Worm (Caenorhabditis elegans) whole organism, L1 larva: ENCODE results near the gene ras-2.
A peak's percentile ranks its signal among the peaks of the same experiment; 100 is the strongest.
"Not testable (repeated sequence)": the region's sequence is repeated elsewhere in the genome, so short reads cannot be mapped to it uniquely, and the experiment has no call there.

Source experiments
- C04F5.9 ChIP-seq: sonication (generic microtip); optimal IDR thresholded peaks from 2 replicates; lab custom pipeline; 2016; ENCODE audit warnings: missing genetic modification characterization, missing compliant biosample characterization
- C16A3.4 ChIP-seq: fragments of 150-350 bp; optimal IDR thresholded peaks from 2 replicates; lab custom pipeline; 2014; ENCODE audit warnings: missing biosample characterization, missing genetic modification characterization
- F16B12.6 ChIP-seq: fragments of 150-350 bp; optimal IDR thresholded peaks from 2 replicates; lab custom pipeline; 2014; ENCODE audit warnings: missing biosample characterization, missing genetic modification characterization
- aha-1 ChIP-seq: fragments of 150-350 bp; optimal IDR thresholded peaks from 2 replicates; lab custom pipeline; 2014; ENCODE audit warnings: missing biosample characterization, missing genetic modification characterization
- aly-2 ChIP-seq: fragments of 150-350 bp; optimal IDR thresholded peaks from 2 replicates; lab custom pipeline; 2014; ENCODE audit warnings: missing biosample characterization, missing genetic modification characterization
- blmp-1 ChIP-seq: fragments of 150-350 bp; optimal IDR thresholded peaks from 2 replicates; lab custom pipeline; 2014; ENCODE audit warnings: missing biosample characterization, missing genetic modification characterization
- ceh-8 ChIP-seq: fragments of 200-800 bp; sonication (Bioruptor generic); optimal IDR thresholded peaks from 2 replicates; lab custom pipeline; 2018; ENCODE audit warnings: mild to moderate bottlenecking, missing genetic modification characterization, moderate library complexity, missing compliant biosample characterization
- dpl-1 ChIP-seq, 3 experiments: fragments of 150-350 bp in 2 of 3; sonication (generic microtip) in 1 of 3; optimal IDR thresholded peaks; 2 replicates each; lab custom pipeline; 2014 to 2017; ENCODE audit warnings: missing biosample characterization in 3 of 3, missing genetic modification characterization in 3 of 3, missing genetic modification reagents in 3 of 3
- efl-1 ChIP-seq, 4 experiments: fragments of 150-350 bp; optimal IDR thresholded peaks in 3 of 4; peaks in 1 of 4; 1 replicate in 1 of 4; 2 replicates in 3 of 4; lab custom pipeline; 2014; ENCODE audit warnings: missing biosample characterization in 2 of 4, missing genetic modification characterization in 2 of 4, missing genetic modification reagents in 2 of 4
- egl-13 ChIP-seq: sonication (generic microtip); optimal IDR thresholded peaks from 2 replicates; lab custom pipeline; 2016; ENCODE audit warnings: missing genotype, missing genetic modification reagents, missing genetic modification characterization, missing compliant biosample characterization
- elt-2 ChIP-seq: sonication (generic microtip); optimal IDR thresholded peaks from 2 replicates; lab custom pipeline; 2016; ENCODE audit warnings: missing genetic modification characterization, mild to moderate bottlenecking, inconsistent platforms, missing compliant biosample characterization, missing genetic modification reagents
- elt-3 ChIP-seq, 6 experiments: fragments of 150-350 bp in 1 of 6; sonication (generic microtip); optimal IDR thresholded peaks; 2 replicates each; lab custom pipeline; 2017 to 2018; ENCODE audit warnings: missing biosample characterization in 6 of 6, missing genetic modification characterization in 6 of 6, inconsistent platforms in 1 of 6
- ets-5 ChIP-seq: fragments of 200-800 bp; sonication (Bioruptor generic); IDR thresholded peaks from 2 replicates; pipeline ENCODE4 v1.3.6; 2022; ENCODE audit warnings: missing genetic modification characterization, missing compliant biosample characterization
- fkh-4 ChIP-seq: sonication (generic microtip); optimal IDR thresholded peaks from 2 replicates; lab custom pipeline; 2016; ENCODE audit warnings: missing compliant biosample characterization, missing genetic modification characterization, borderline replicate concordance
- fkh-8 ChIP-seq: sonication (generic microtip); optimal IDR thresholded peaks from 2 replicates; lab custom pipeline; 2016; ENCODE audit warnings: mild to moderate bottlenecking, missing genetic modification characterization, missing compliant biosample characterization
- hlh-4 ChIP-seq: sonication (generic microtip); optimal IDR thresholded peaks from 2 replicates; lab custom pipeline; 2016; ENCODE audit warnings: mild to moderate bottlenecking, missing genetic modification characterization, missing compliant biosample characterization
- irx-1 ChIP-seq: sonication (generic microtip); optimal IDR thresholded peaks from 2 replicates; lab custom pipeline; 2016; ENCODE audit warnings: missing genetic modification characterization, missing compliant biosample characterization
- lin-13 ChIP-seq: fragments of 150-350 bp; optimal IDR thresholded peaks from 2 replicates; lab custom pipeline; 2014; ENCODE audit warnings: missing biosample characterization, missing genetic modification reagents, missing genetic modification characterization
- lin-14 ChIP-seq: fragments of 200-800 bp; sonication (Bioruptor generic); optimal IDR thresholded peaks from 2 replicates; lab custom pipeline; 2018; ENCODE audit warnings: mild to moderate bottlenecking, missing genetic modification characterization, moderate library complexity, missing compliant biosample characterization
- lin-35 ChIP-seq, 2 experiments: fragments of 150-350 bp; optimal IDR thresholded peaks; 2 replicates each; lab custom pipeline; 2014; ENCODE audit warnings: missing biosample characterization in 2 of 2, missing genetic modification characterization in 2 of 2, missing genetic modification reagents in 2 of 2
- lsy-2 ChIP-seq, 2 experiments: fragments of 150-350 bp; optimal IDR thresholded peaks; 2 replicates each; lab custom pipeline; 2014; ENCODE audit warnings: missing biosample characterization in 2 of 2, missing genetic modification characterization in 2 of 2
- mdl-1 ChIP-seq, 2 experiments: fragments of 150-350 bp; optimal IDR thresholded peaks; 2 replicates each; lab custom pipeline; 2014 to 2017; ENCODE audit warnings: missing biosample characterization in 2 of 2, missing genetic modification characterization in 2 of 2, inconsistent platforms in 1 of 2
- mef-2 ChIP-seq: fragments of 150-350 bp; optimal IDR thresholded peaks from 2 replicates; lab custom pipeline; 2014; ENCODE audit warnings: missing biosample characterization, missing genetic modification characterization
- nhr-71 ChIP-seq: sonication (generic microtip); optimal IDR thresholded peaks from 2 replicates; lab custom pipeline; 2016; ENCODE audit warnings: mild to moderate bottlenecking, missing genetic modification characterization, moderate library complexity, missing compliant biosample characterization
- nhr-84 ChIP-seq: sonication (generic microtip); optimal IDR thresholded peaks from 2 replicates; lab custom pipeline; 2017; ENCODE audit warnings: missing biosample characterization, missing genetic modification characterization
- pax-3 ChIP-seq: fragments of 200-800 bp; sonication (Bioruptor generic); optimal IDR thresholded peaks from 2 replicates; lab custom pipeline; 2018; ENCODE audit warnings: mild to moderate bottlenecking, missing genetic modification characterization, moderate library complexity, missing compliant biosample characterization
- pqm-1 ChIP-seq: sonication (generic microtip); optimal IDR thresholded peaks from 3 replicates; lab custom pipeline; 2017; ENCODE audit warnings: missing biosample characterization, missing genetic modification characterization
- rnt-1 ChIP-seq: sonication (generic microtip); optimal IDR thresholded peaks from 2 replicates; lab custom pipeline; 2016; ENCODE audit warnings: mild to moderate bottlenecking, missing genetic modification characterization, moderate library complexity, missing compliant biosample characterization
- snu-23 ChIP-seq: sonication (generic microtip); optimal IDR thresholded peaks from 2 replicates; lab custom pipeline; 2016; ENCODE audit warnings: missing genetic modification characterization, missing compliant biosample characterization
- tbx-2 ChIP-seq: sonication (generic microtip); optimal IDR thresholded peaks from 2 replicates; lab custom pipeline; 2016; ENCODE audit warnings: missing genetic modification characterization, missing compliant biosample characterization
- unc-130 ChIP-seq: fragments of 150-350 bp; optimal IDR thresholded peaks from 2 replicates; lab custom pipeline; 2017; ENCODE audit warnings: missing biosample characterization, missing genetic modification characterization, inconsistent platforms
- unc-86 ChIP-seq: sonication (generic microtip); optimal IDR thresholded peaks from 2 replicates; lab custom pipeline; 2016; ENCODE audit warnings: missing genetic modification characterization, missing compliant biosample characterization
- unc-98 ChIP-seq: fragments of 200-800 bp; sonication (Bioruptor generic); IDR thresholded peaks from 2 replicates; pipeline ENCODE4 v1.3.6; 2022; ENCODE audit warnings: missing genetic modification characterization, missing compliant biosample characterization
- vab-15 ChIP-seq: sonication (generic microtip); optimal IDR thresholded peaks from 2 replicates; lab custom pipeline; 2017; ENCODE audit warnings: missing genotype, mild to moderate bottlenecking, missing genetic modification characterization, missing compliant biosample characterization
- zag-1 ChIP-seq: fragments of 150-350 bp; optimal IDR thresholded peaks from 2 replicates; lab custom pipeline; 2014; ENCODE audit warnings: missing biosample characterization, missing genetic modification characterization
- ztf-11 ChIP-seq, 2 experiments: sonication (generic microtip); optimal IDR thresholded peaks; 2 replicates each; lab custom pipeline; 2016 to 2017; ENCODE audit warnings: missing genetic modification characterization in 2 of 2, missing biosample characterization in 1 of 2, missing compliant biosample characterization in 1 of 2

Gene ras-2

ce11 chrIII:4748666-4749065 is 8.8 kb upstream of the ras-2 start:
- no peak for TF ChIP-seq mef-2
- no peak for TF ChIP-seq efl-1 (optimal IDR thresholded peaks at IDR 0.05; lab: Kevin White, UChicago)
- TF ChIP-seq efl-1 (GFP tag; optimal IDR thresholded peaks at IDR 0.05 in 1 of 2; lab: Kevin White, UChicago): peak in 1 of 2 experiments; percentile 10
- TF ChIP-seq, all 84 proteins: peak for 1

ce11 chrIII:4748109-4748508 is 8.2 kb upstream of the ras-2 start, which contains the start of gene col-89:
Gene col-89, plus strand, starts transcription at chrIII:4748127.
- no peak for TF ChIP-seq tbx-2
- no peak for TF ChIP-seq efl-1 (optimal IDR thresholded peaks at IDR 0.05; lab: Kevin White, UChicago)
- peak in 1 of 2 experiments; percentile 66 for TF ChIP-seq efl-1 (GFP tag; optimal IDR thresholded peaks at IDR 0.05 in 1 of 2; lab: Kevin White, UChicago)
- TF ChIP-seq nhr-71: no peak

- TF ChIP-seq aha-1 (tag; lab: Kevin White, UChicago) (no peak), ztf-11 (tag; optimal IDR thresholded peaks at IDR 0.05; lab: Kevin White, UChicago) (no peak), unc-98 (no peak)
These were observed 6.1 kb upstream of the ras-2 start, which contains the start of gene F17C8.6 for ce11 chrIII:4745934-4746333. Gene F17C8.6, minus strand, starts transcription at chrIII:4746034.

- not testable (repeated sequence) for TF ChIP-seq hlh-4 (tag; lab: Kevin White, UChicago); zag-1 (tag; lab: Kevin White, UChicago); fkh-4
These were observed 2.7 kb upstream of the ras-2 start, which contains the start of gene twk-6 for ce11 chrIII:4742620-4743019. Gene twk-6, plus strand, starts transcription at chrIII:4742920.

ce11 chrIII:4740820-4741219 is 945 bp upstream of the ras-2 start:
- TF ChIP-seq aly-2 (tag; lab: Kevin White, UChicago) (no peak), pqm-1 (tag; lab: Kevin White, UChicago) (no peak), unc-130 (no peak), ets-5 (GFP tag; lab: Robert Waterston, UW) (no peak), F16B12.6 (tag; lab: Kevin White, UChicago) (no peak), ceh-8 (GFP tag; lab: Kevin White, UChicago) (no peak), pax-3 (tag; lab: Kevin White, UChicago) (no peak), lsy-2 (tag; optimal IDR thresholded peaks at IDR 0.05; lab: Kevin White, UChicago) (peak in 1 of 2 experiments; percentile 31), lin-14 (GFP tag; lab: Kevin White, UChicago) (peak; percentile 69), efl-1 (optimal IDR thresholded peaks at IDR 0.05; lab: Kevin White, UChicago) (no peak), efl-1 (GFP tag; optimal IDR thresholded peaks at IDR 0.05 in 1 of 2; lab: Kevin White, UChicago) (peak in 1 of 2 experiments; percentile 87), blmp-1 (tag; lab: Kevin White, UChicago) (peak; percentile 67), nhr-71 (peak; percentile 3), unc-86 (tag; lab: Kevin White, UChicago) (no peak), vab-15 (tag; lab: Kevin White, UChicago) (no peak), snu-23 (peak; percentile 42), C16A3.4 (tag; lab: Kevin White, UChicago) (peak; percentile 1), nhr-84 (no peak), elt-2 (no peak), hlh-4 (tag; lab: Kevin White, UChicago) (no peak), irx-1 (tag; lab: Kevin White, UChicago) (no peak), C04F5.9 (tag; lab: Kevin White, UChicago) (no peak), dpl-1 (GFP tag; optimal IDR thresholded peaks at IDR 0.05; lab: Kevin White, UChicago) (peak in 1 of 3 experiments; percentile 7), fkh-8 (no peak), rnt-1 (peak; percentile 23), mdl-1 (tag; optimal IDR thresholded peaks at IDR 0.05; lab: Kevin White, UChicago) (peak in 1 of 2 experiments; percentile 4), lin-13 (GFP tag; lab: Kevin White, UChicago) (no peak), elt-3 (tag; optimal IDR thresholded peaks at IDR 0.05; lab: Kevin White, UChicago) (peak in 3 of 6 experiments; percentile 12 to 82 (median 23)), lin-35 (GFP tag; optimal IDR thresholded peaks at IDR 0.05; lab: Kevin White, UChicago) (peak in 1 of 2 experiments; percentile 28), egl-13 (tag; lab: Kevin White, UChicago) (no peak)
- TF ChIP-seq, all 84 proteins: peak for 12
